Fruit fly (Drosophila melanogaster) whole organism: ENCODE data around the gene CG42375.
A peak's percentile ranks its signal among the peaks of the same experiment; 100 is the strongest.

ENCODE experiments used
- Dll ChIP-seq: fragments of >200 bp; optimal IDR thresholded peaks from 2 replicates; lab custom pipeline; 2017
- EcR ChIP-seq, 2 experiments: fragments of >200 bp; optimal IDR thresholded peaks; 2 replicates each; lab custom pipeline; 2017; ENCODE audit warnings: missing biosample characterization in 2 of 2, missing genetic modification characterization in 2 of 2, missing genetic modification reagents in 2 of 2

DNA sequence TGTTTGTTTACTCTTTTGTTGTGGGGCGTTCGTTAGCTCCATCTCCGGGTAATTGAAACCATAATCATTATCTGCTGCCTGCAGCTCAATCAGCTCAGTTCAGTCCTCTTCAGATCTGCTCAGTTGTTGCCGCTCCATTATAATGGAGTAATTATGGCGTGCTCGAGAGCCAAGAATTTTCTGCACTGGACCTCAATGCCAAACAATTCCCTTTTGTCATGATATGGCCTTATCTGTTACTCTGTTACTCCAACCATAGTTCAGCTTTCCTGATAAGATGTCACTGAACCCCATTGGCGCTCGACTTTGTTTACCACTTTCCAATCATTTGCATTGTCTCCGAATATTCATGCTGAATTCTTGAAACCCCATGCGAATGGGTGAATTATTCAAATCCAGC is 11.4 kb downstream of the CG42375 start:
- no peak for TF ChIP-seq Dll
- TF ChIP-seq EcR (GFP tag; optimal IDR thresholded peaks at IDR 0.05; lab: Kevin White, UChicago) = peak; percentile 50 to 56
